Worm (Caenorhabditis elegans): ENCODE data around the gene C35C5.8.

ce11 chrX:11501967-11502366, 31.4 kb upstream of the C35C5.8 start, which contains the start of gene F29G6.1:
- TF ChIP-seq him-1 (tag; optimal IDR thresholded peaks at IDR 0.05): no peak
- TF ChIP-seq dao-5 (tag; optimal IDR thresholded peaks at IDR 0.05): no peak
- no peak for TF ChIP-seq W03F9.2 (tag; optimal IDR thresholded peaks at IDR 0.05)
